Worm (Caenorhabditis elegans): ENCODE results near the gene fbxa-192.

ce11 chrV:17616807-17617206, 33.5 kb downstream of the fbxa-192 start, which contains the start of gene Y6G8.6:
- TF ChIP-seq dsc-1 (tag; optimal IDR thresholded peaks at IDR 0.05), result no peak
- no peak for TF ChIP-seq ceh-82 (tag; optimal IDR thresholded peaks at IDR 0.05)
- TF ChIP-seq lsy-2 (tag; optimal IDR thresholded peaks at IDR 0.05), result no peak
- TF ChIP-seq unc-130 (tag; optimal IDR thresholded peaks at IDR 0.05), result no peak

All from whole organism, L1 larva.